Fruit fly (Drosophila melanogaster) whole organism, prepupa: ENCODE measurements around the gene Son.

Experiments used
- CG6808 ChIP-seq: fragments of 200-800 bp; sonication (Bioruptor generic); optimal IDR thresholded peaks from 3 replicates; lab custom pipeline; 2017; ENCODE audit warnings: missing biosample characterization, missing genetic modification characterization, mild to moderate bottlenecking, moderate library complexity, missing genetic modification reagents
- Eip78C ChIP-seq: fragments of 200-800 bp; sonication (Bioruptor generic); peaks from one replicate; lab custom pipeline; 2016; ENCODE audit warnings: missing biosample characterization, missing genetic modification characterization
- Ets96B ChIP-seq: fragments of 200-800 bp; optimal IDR thresholded peaks from 2 replicates; lab custom pipeline; 2019; ENCODE audit warnings: missing biosample characterization, mild to moderate bottlenecking, missing genetic modification characterization, moderate library complexity
- Hr39 ChIP-seq: fragments of 200-800 bp; sonication (Bioruptor generic); optimal IDR thresholded peaks from 2 replicates; lab custom pipeline; 2016; ENCODE audit warnings: missing biosample characterization, missing genetic modification characterization
- OdsH ChIP-seq: fragments of 200-800 bp; sonication (Bioruptor generic); optimal IDR thresholded peaks from 3 replicates; lab custom pipeline; 2016; ENCODE audit warnings: missing biosample characterization, missing genetic modification characterization
- fkh ChIP-seq: fragments of 200-800 bp; sonication (Bioruptor generic); optimal IDR thresholded peaks from 3 replicates; lab custom pipeline; 2017; ENCODE audit warnings: missing biosample characterization, mild to moderate bottlenecking, missing genetic modification characterization, moderate library complexity
- pdm3 ChIP-seq: fragments of 200-800 bp; sonication (Bioruptor generic); optimal IDR thresholded peaks from 3 replicates; lab custom pipeline; 2016; ENCODE audit warnings: missing biosample characterization, missing genetic modification characterization

- no peak for TF ChIP-seq Eip78C
- no peak for TF ChIP-seq Ets96B (tag; lab: Kevin White, UChicago)
- TF ChIP-seq OdsH (GFP tag; lab: Kevin White, UChicago): no peak
- no peak for TF ChIP-seq CG6808 (GFP tag; lab: Kevin White, UChicago)
- no peak for TF ChIP-seq fkh (GFP tag; lab: Kevin White, UChicago)
- TF ChIP-seq pdm3 (GFP tag; lab: Kevin White, UChicago): no peak
- TF ChIP-seq Hr39: no peak
Measured at dm6 chr3R:9532437-9533180, 45.2 kb upstream of the Son start, which contains the start of gene by.
